Fruit fly (Drosophila melanogaster): ENCODE measurements around the gene Vml.
A peak's percentile ranks its signal among the peaks of the same experiment; 100 is the strongest.

The Vml gene

dm6 chrX:2269822-2270556 lies 5.6 kb upstream of the Vml start (continued):
- no peak for TF ChIP-seq wek (GFP tag; optimal IDR thresholded peaks at IDR 0.05)
- no peak for TF ChIP-seq CG3065 (GFP tag; optimal IDR thresholded peaks at IDR 0.05)
- no peak for TF ChIP-seq Lim3 (GFP tag; IDR thresholded peaks at IDR 0.05)
- no peak for TF ChIP-seq CG10979 (tag; optimal IDR thresholded peaks at IDR 0.05)
- no peak for TF ChIP-seq lab (GFP tag; optimal IDR thresholded peaks at IDR 0.05)
- TF ChIP-seq CG17328 (GFP tag; IDR thresholded peaks at IDR 0.05): no peak
- TF ChIP-seq HLH4C (GFP tag; IDR thresholded peaks at IDR 0.05; ENCODE audit: partially characterized antibody): no peak
- no peak for TF ChIP-seq CG11560 (tag; IDR thresholded peaks at IDR 0.05)
- TF ChIP-seq CG1603 (tag; optimal IDR thresholded peaks at IDR 0.05): no peak
- TF ChIP-seq chif (GFP tag; optimal IDR thresholded peaks at IDR 0.05): no peak
- TF ChIP-seq Camta (GFP tag; optimal IDR thresholded peaks at IDR 0.05): no peak

dm6 chrX:2270557-2270930 lies 5.1 kb upstream of the Vml start, which contains the start of gene CG2924:
Gene CG2924, minus strand, starts transcription at chrX:2270761.
- TF ChIP-seq BEAF-32 (GFP tag; optimal IDR thresholded peaks at IDR 0.05) (peak; percentile 100), Hand (GFP tag; optimal IDR thresholded peaks at IDR 0.05) (no peak), CG34224 (GFP tag; IDR thresholded peaks at IDR 0.05; ENCODE audit: partially characterized antibody) (peak; percentile 99), CG17186 (GFP tag; optimal IDR thresholded peaks at IDR 0.05) (peak; percentile 98), shn (GFP tag; optimal IDR thresholded peaks at IDR 0.05) (peak; percentile 45), CG12299 (tag; optimal IDR thresholded peaks at IDR 0.05) (peak; percentile 43), CG34376 (GFP tag; optimal IDR thresholded peaks at IDR 0.05) (peak; percentile 51), Gug (GFP tag; IDR thresholded peaks at IDR 0.05) (peak; percentile 89; the same call in 2 of the 4 replicates), CG5953 (GFP tag; IDR thresholded peaks at IDR 0.05) (no peak), CG12236 (GFP tag; optimal IDR thresholded peaks at IDR 0.05) (no peak), Opbp (GFP tag; IDR thresholded peaks at IDR 0.05; ENCODE audit: partially characterized antibody) (peak; percentile 100), sr (GFP tag; IDR thresholded peaks at IDR 0.05) (peak; percentile 47; the same call in 2 of the 3 replicates), CG43689 (GFP tag; IDR thresholded peaks at IDR 0.05) (no peak), vvl (GFP tag; IDR thresholded peaks at IDR 0.05) (peak; percentile 72; the same call in 1 of the 2 replicates), CG10267 (tag; optimal IDR thresholded peaks at IDR 0.05) (peak; percentile 69), caup (GFP tag; optimal IDR thresholded peaks at IDR 0.05; ENCODE audit: severe bottlenecking) (peak; percentile 34), CG2875 (GFP tag; optimal IDR thresholded peaks at IDR 0.05) (no peak), CG15696 (tag; optimal IDR thresholded peaks at IDR 0.05) (no peak), gro (GFP tag; optimal IDR thresholded peaks at IDR 0.05) (peak; percentile 89), ham (GFP tag; IDR thresholded peaks at IDR 0.05) (no peak), Eip74EF (GFP tag; optimal IDR thresholded peaks at IDR 0.05) (no peak), HLH54F (GFP tag; optimal IDR thresholded peaks at IDR 0.05) (peak; percentile 78), Mad (GFP tag; optimal IDR thresholded peaks at IDR 0.05) (peak; percentile 52), CG3163 (GFP tag; optimal IDR thresholded peaks at IDR 0.05) (peak; percentile 54), sqz (GFP tag; optimal IDR thresholded peaks at IDR 0.05) (peak; percentile 42), CG17361 (GFP tag; IDR thresholded peaks at IDR 0.05) (0 out of 3 replicates have a peak, but pooled peaks have one; percentile 24), CG15514 (GFP tag; optimal IDR thresholded peaks at IDR 0.05) (peak; percentile 93), fu2 (GFP tag; optimal IDR thresholded peaks at IDR 0.05) (peak; percentile 32), CG1792 (GFP tag; optimal IDR thresholded peaks at IDR 0.05) (peak; percentile 60), row (GFP tag; IDR thresholded peaks at IDR 0.05) (peak; percentile 59; the same call in 2 of the 3 replicates), wek (GFP tag; optimal IDR thresholded peaks at IDR 0.05) (peak; percentile 48), CG33557 (GFP tag; optimal IDR thresholded peaks at IDR 0.05) (no peak), NC2β (GFP tag; optimal IDR thresholded peaks at IDR 0.05) (peak; percentile 54), NK7.1 (GFP tag; optimal IDR thresholded peaks at IDR 0.05) (no peak), gce (GFP tag; IDR thresholded peaks at IDR 0.05) (no peak), CG4328 (GFP tag; optimal IDR thresholded peaks at IDR 0.05) (no peak), Xrp1 (GFP tag; IDR thresholded peaks at IDR 0.05) (0 out of 2 replicates have a peak, but pooled peaks have one; percentile 11), jumu (GFP tag; optimal IDR thresholded peaks at IDR 0.05) (peak; percentile 65)

Measured in whole organism, embryonic.